Fruit fly (Drosophila melanogaster): ENCODE measurements around the gene Irp-1A.

Gene Irp-1A

dm6 chr3R:22750039-22750438 lies 25.7 kb upstream of the Irp-1A start:
- TF ChIP-seq CG15710 (tag; optimal IDR thresholded peaks at IDR 0.05): no peak
- TF ChIP-seq CG17806 (tag; optimal IDR thresholded peaks at IDR 0.05): no peak
- TF ChIP-seq CG8159 (tag; optimal IDR thresholded peaks at IDR 0.05): no peak
- no peak for TF ChIP-seq rn (GFP tag; IDR thresholded peaks at IDR 0.05)
- TF ChIP-seq EcR (GFP tag; optimal IDR thresholded peaks at IDR 0.05): no peak
- TF ChIP-seq fd96Ca (GFP tag; IDR thresholded peaks at IDR 0.05): no peak
- TF ChIP-seq Pif1A (GFP tag; optimal IDR thresholded peaks at IDR 0.05): no peak
- no peak for TF ChIP-seq CG32121 (GFP tag; IDR thresholded peaks at IDR 0.05)
- TF ChIP-seq Ets98B (GFP tag; IDR thresholded peaks at IDR 0.05): no peak
- no peak for TF ChIP-seq CG34367 (tag; optimal IDR thresholded peaks at IDR 0.05)
- TF ChIP-seq CG9948 (tag; optimal IDR thresholded peaks at IDR 0.05): no peak
- no peak for TF ChIP-seq Snoo (tag; optimal IDR thresholded peaks at IDR 0.05)
- no peak for TF ChIP-seq CG4496 (GFP tag; IDR thresholded peaks at IDR 0.05)
- TF ChIP-seq gl (tag; optimal IDR thresholded peaks at IDR 0.05): no peak
- TF ChIP-seq D1 (tag; optimal IDR thresholded peaks at IDR 0.05): no peak
- TF ChIP-seq CG12605 (GFP tag; IDR thresholded peaks at IDR 0.05): no peak

dm6 chr3R:22748956-22749355 lies 24.6 kb upstream of the Irp-1A start, which contains the start of gene CG31139:
Gene CG31139, minus strand, starts transcription at chr3R:22749056.
- TF ChIP-seq EcR (GFP tag; optimal IDR thresholded peaks at IDR 0.05) (no peak), CG4496 (GFP tag; IDR thresholded peaks at IDR 0.05) (no peak), CG15710 (tag; optimal IDR thresholded peaks at IDR 0.05) (no peak)

DNA sequence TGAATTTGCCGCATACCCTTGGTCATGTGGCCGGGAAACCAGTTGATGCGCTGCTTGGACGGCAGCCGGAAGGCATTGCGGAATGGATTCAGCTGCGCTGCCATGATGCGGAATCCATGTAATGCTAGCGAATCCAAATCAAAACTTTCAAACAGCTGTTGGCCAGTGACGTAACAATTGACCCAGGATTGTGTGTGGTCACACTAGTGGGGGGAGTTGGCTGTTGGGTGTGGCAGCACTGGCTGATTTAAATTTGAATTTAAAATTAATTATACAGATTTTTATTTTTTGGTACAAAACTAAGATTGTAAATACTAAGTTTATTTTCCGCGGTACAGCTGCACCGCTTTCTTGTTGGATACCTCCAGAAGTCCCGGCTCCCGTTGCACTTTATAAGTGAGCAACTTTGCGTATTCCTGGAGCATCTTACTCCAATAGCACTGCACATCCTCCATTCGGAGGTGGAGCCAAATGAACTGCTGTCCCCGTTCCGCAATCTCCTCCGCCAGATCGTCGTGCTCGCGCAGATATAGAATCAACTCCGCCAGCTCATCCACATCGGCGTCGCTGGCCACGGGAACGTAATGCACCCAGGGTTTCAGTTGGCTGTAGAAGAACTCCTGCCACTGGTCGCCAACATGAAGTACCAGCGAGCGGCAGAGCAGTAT lies 23.2 kb upstream of the Irp-1A start, which contains the start of gene CG17141:
CG17141 (minus strand) TSS at position 177 of the 668 bp plus-strand sequence.
- TF ChIP-seq CG17806 (tag; optimal IDR thresholded peaks at IDR 0.05) (no peak), rn (GFP tag; IDR thresholded peaks at IDR 0.05) (no peak), CG34367 (tag; optimal IDR thresholded peaks at IDR 0.05) (no peak), CG8159 (tag; optimal IDR thresholded peaks at IDR 0.05) (no peak), Pif1A (GFP tag; optimal IDR thresholded peaks at IDR 0.05) (no peak), CG12605 (GFP tag; IDR thresholded peaks at IDR 0.05) (no peak), CG10348 (GFP tag; IDR thresholded peaks at IDR 0.05) (no peak)

DNA sequence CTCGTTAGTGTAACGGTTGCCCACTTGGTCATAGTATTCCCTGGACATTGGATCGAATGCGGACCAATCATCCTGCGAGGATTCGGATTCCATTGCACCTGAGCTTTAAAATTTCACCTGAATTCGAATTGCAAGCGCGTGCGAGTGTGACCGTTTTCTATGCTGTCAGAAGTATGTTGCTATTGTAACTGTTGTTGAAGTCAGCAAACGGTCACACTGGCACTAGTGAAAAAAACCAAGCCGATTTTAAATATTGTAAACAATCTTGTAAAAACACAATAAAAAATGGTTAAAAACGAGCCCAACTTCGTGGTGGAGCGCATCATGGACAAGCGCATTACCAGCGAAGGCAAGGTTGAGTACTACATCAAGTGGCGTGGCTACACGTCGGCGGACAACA lies 21.0 kb upstream of the Irp-1A start, which contains the start of the genes vret and HP1c:
vret (minus strand) TSS at position 150 of the 400 bp plus-strand sequence.
HP1c (plus strand) TSS at position 189 of the 400 bp plus-strand sequence.
- TF ChIP-seq CG8301 (tag; optimal IDR thresholded peaks at IDR 0.05): no peak
- no peak for TF ChIP-seq CG8159 (tag; optimal IDR thresholded peaks at IDR 0.05)
- no peak for TF ChIP-seq CG12605 (GFP tag; IDR thresholded peaks at IDR 0.05)
- TF ChIP-seq CG14655 (GFP tag; optimal IDR thresholded peaks at IDR 0.05): no peak
- no peak for TF ChIP-seq gl (tag; optimal IDR thresholded peaks at IDR 0.05)
- no peak for TF ChIP-seq Pif1A (GFP tag; optimal IDR thresholded peaks at IDR 0.05)
- TF ChIP-seq Snoo (tag; optimal IDR thresholded peaks at IDR 0.05): no peak
- no peak for TF ChIP-seq fd96Ca (GFP tag; IDR thresholded peaks at IDR 0.05)
- TF ChIP-seq CG17806 (tag; optimal IDR thresholded peaks at IDR 0.05): no peak
- no peak for TF ChIP-seq CG9948 (tag; optimal IDR thresholded peaks at IDR 0.05)
- no peak for TF ChIP-seq CG4496 (GFP tag; IDR thresholded peaks at IDR 0.05)
- TF ChIP-seq CG15710 (tag; optimal IDR thresholded peaks at IDR 0.05): no peak
- no peak for TF ChIP-seq CG13204 (GFP tag; optimal IDR thresholded peaks at IDR 0.05)
- TF ChIP-seq rn (GFP tag; IDR thresholded peaks at IDR 0.05): no peak
- TF ChIP-seq D1 (tag; optimal IDR thresholded peaks at IDR 0.05): no peak
- no peak for TF ChIP-seq Pif1B (GFP tag; optimal IDR thresholded peaks at IDR 0.05)
- TF ChIP-seq Ets98B (GFP tag; IDR thresholded peaks at IDR 0.05): no peak
- no peak for TF ChIP-seq CG10348 (GFP tag; IDR thresholded peaks at IDR 0.05)

dm6 chr3R:22740930-22741329 lies 16.5 kb upstream of the Irp-1A start, which contains the start of the genes Dcr-1 and CG6985:
Gene Dcr-1, minus strand, starts transcription at chr3R:22741091.
Gene CG6985, plus strand, starts transcription at chr3R:22741150.
- TF ChIP-seq EcR (GFP tag; optimal IDR thresholded peaks at IDR 0.05): no peak
- no peak for TF ChIP-seq CG4496 (GFP tag; IDR thresholded peaks at IDR 0.05)
- TF ChIP-seq CG17806 (tag; optimal IDR thresholded peaks at IDR 0.05): no peak
- TF ChIP-seq CG8301 (tag; optimal IDR thresholded peaks at IDR 0.05): no peak
- no peak for TF ChIP-seq D1 (tag; optimal IDR thresholded peaks at IDR 0.05)
- TF ChIP-seq CG15710 (tag; optimal IDR thresholded peaks at IDR 0.05): no peak
- no peak for TF ChIP-seq CG34367 (tag; optimal IDR thresholded peaks at IDR 0.05)
- TF ChIP-seq CG9948 (tag; optimal IDR thresholded peaks at IDR 0.05): no peak
- no peak for TF ChIP-seq CG13204 (GFP tag; optimal IDR thresholded peaks at IDR 0.05)
- TF ChIP-seq rn (GFP tag; IDR thresholded peaks at IDR 0.05): no peak
- no peak for TF ChIP-seq Ets98B (GFP tag; IDR thresholded peaks at IDR 0.05)
- no peak for TF ChIP-seq fd96Ca (GFP tag; IDR thresholded peaks at IDR 0.05)
- TF ChIP-seq Snoo (tag; optimal IDR thresholded peaks at IDR 0.05): no peak
- no peak for TF ChIP-seq Pif1A (GFP tag; optimal IDR thresholded peaks at IDR 0.05)
- TF ChIP-seq Pif1B (GFP tag; optimal IDR thresholded peaks at IDR 0.05): no peak

- no peak for TF ChIP-seq CG32121 (GFP tag; IDR thresholded peaks at IDR 0.05)
- no peak for TF ChIP-seq Pif1A (GFP tag; optimal IDR thresholded peaks at IDR 0.05)
- no peak for TF ChIP-seq gl (tag; optimal IDR thresholded peaks at IDR 0.05)
- no peak for TF ChIP-seq CG4496 (GFP tag; IDR thresholded peaks at IDR 0.05)
- no peak for TF ChIP-seq CG13204 (GFP tag; optimal IDR thresholded peaks at IDR 0.05)
- no peak for TF ChIP-seq CG15710 (tag; optimal IDR thresholded peaks at IDR 0.05)
- no peak for TF ChIP-seq Pif1B (GFP tag; optimal IDR thresholded peaks at IDR 0.05)
- TF ChIP-seq CG9948 (tag; optimal IDR thresholded peaks at IDR 0.05): no peak
- no peak for TF ChIP-seq CG12605 (GFP tag; IDR thresholded peaks at IDR 0.05)
- TF ChIP-seq Ets98B (GFP tag; IDR thresholded peaks at IDR 0.05): no peak
- no peak for TF ChIP-seq Snoo (tag; optimal IDR thresholded peaks at IDR 0.05)
- TF ChIP-seq D1 (tag; optimal IDR thresholded peaks at IDR 0.05): no peak
- TF ChIP-seq CG34367 (tag; optimal IDR thresholded peaks at IDR 0.05): no peak
- TF ChIP-seq fd96Ca (GFP tag; IDR thresholded peaks at IDR 0.05): no peak
Observed at dm6 chr3R:22733751-22734150, 9.4 kb upstream of the Irp-1A start, which contains the start of gene Takl2. Gene Takl2, minus strand, starts transcription at chr3R:22733851.

Data from whole organism, pupa.